In genomic region chrIV:10826029-10826428, ce11 we compare ENCODE assay signal across 5 worm cellular contexts.
TF ChIP-seq lines count a peak whose summit lies in the region.

No protein-coding gene starts in this region.

TF ChIP-seq in whole organism, L2 larva, 48 proteins besides CTCF, POLR2A, EP300 and RAD21:
- TF ChIP-seq nhr-129 (tag; optimal IDR thresholded peaks at IDR 0.05; lab: Kevin White, UChicago) = peak; percentile 9
- no peak for TF ChIP-seq zag-1 (tag; optimal IDR thresholded peaks at IDR 0.05; lab: Kevin White, UChicago)

TF ChIP-seq in whole organism, L3 larva, 47 proteins besides CTCF, POLR2A, EP300 and RAD21:
- TF ChIP-seq aly-2 (tag; optimal IDR thresholded peaks at IDR 0.05; lab: Kevin White, UChicago) (no peak), nhr-43 (tag; optimal IDR thresholded peaks at IDR 0.05; lab: Kevin White, UChicago; ENCODE audit: poor library complexity, severe bottlenecking) (peak; percentile 18)

TF ChIP-seq in whole organism, L4 larva, 104 proteins besides CTCF, POLR2A, EP300 and RAD21:
- TF ChIP-seq T26A8.4 (GFP tag; IDR thresholded peaks at IDR 0.05; lab: Robert Waterston, UW) = peak; percentile 41; the same call in 1 of the 2 replicates
- no peak for TF ChIP-seq spr-1 (tag; optimal IDR thresholded peaks at IDR 0.05; lab: Kevin White, UChicago)
- TF ChIP-seq dmd-6 (GFP tag; IDR thresholded peaks at IDR 0.05; lab: Robert Waterston, UW) = peak; percentile 7; the same call in 1 of the 2 replicates
- no peak for TF ChIP-seq ama-1 (optimal IDR thresholded peaks at IDR 0.05; lab: Kevin White, UChicago)
TF ChIP-seq in whole organism, L4 larva: peak in this region for 2.

TF ChIP-seq in whole organism, early embryonic, 17 proteins besides CTCF, POLR2A, EP300 and RAD21:
- peak; percentile 65 for TF ChIP-seq ama-1 (optimal IDR thresholded peaks at IDR 0.05; lab: Kevin White, UChicago)
- TF ChIP-seq hmg-4 (GFP tag; optimal IDR thresholded peaks at IDR 0.05; lab: Kevin White, UChicago) = no peak

TF ChIP-seq in whole organism, young adult, 124 proteins besides CTCF, POLR2A, EP300 and RAD21:
- TF ChIP-seq ztf-26 (tag; optimal IDR thresholded peaks at IDR 0.05; lab: Kevin White, UChicago) (peak; percentile 4), aptf-3 (GFP tag; IDR thresholded peaks at IDR 0.05; lab: Robert Waterston, UW) (no peak)
TF ChIP-seq in whole organism, young adult: peak in this region for 1.
